Worm (Caenorhabditis elegans): ENCODE data around the gene Y41E3.6.

Y41E3.6 gene

DNA sequence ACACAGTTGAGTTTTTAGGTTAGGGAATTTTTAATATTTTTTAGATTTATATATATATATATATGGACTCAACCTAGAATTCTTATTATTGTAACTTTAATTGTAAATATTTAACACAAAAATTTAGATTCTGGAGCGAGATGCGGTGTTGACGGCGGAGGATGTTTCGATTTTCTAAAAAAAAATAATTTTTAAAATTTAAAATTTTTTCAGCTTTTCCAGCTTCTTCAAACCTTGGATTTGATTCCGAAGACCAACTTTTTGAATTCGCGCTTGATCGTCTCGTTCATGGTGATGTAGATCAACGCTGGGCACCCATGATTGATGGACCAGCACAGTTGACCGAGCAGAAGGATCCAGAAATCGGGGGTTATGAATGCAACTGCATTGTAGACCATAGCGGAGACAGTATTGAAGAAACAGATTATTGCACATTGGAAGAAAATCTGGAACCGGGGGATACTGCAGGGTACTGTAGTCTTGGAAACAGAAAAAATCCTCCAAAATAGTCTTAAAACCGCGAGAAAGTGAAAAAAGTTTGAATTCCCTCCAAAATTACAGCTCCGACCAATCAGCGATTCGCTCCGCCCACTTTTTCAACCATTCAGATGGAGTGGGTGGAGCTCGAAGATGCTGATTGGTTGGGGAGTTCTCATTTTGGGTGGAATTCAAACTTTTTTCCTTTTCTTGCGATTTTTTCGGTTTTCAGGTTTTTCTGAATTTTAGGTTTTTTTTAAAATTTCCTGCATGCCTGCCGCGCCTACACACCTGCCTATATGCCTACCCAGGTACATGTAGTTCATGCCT, 42.9 kb downstream of the Y41E3.6 start:
- TF ChIP-seq klf-2 (GFP tag; conservative IDR thresholded peaks at IDR 0.05) (0 out of 2 replicates have a peak, but pooled peaks have one; percentile 29), flt-1 (GFP tag; IDR thresholded peaks at IDR 0.05) (peak; percentile 37; the same call in 1 of the 2 replicates), ztf-23 (GFP tag; IDR thresholded peaks at IDR 0.05) (no peak), cog-1 (tag; optimal IDR thresholded peaks at IDR 0.05) (no peak)

DNA sequence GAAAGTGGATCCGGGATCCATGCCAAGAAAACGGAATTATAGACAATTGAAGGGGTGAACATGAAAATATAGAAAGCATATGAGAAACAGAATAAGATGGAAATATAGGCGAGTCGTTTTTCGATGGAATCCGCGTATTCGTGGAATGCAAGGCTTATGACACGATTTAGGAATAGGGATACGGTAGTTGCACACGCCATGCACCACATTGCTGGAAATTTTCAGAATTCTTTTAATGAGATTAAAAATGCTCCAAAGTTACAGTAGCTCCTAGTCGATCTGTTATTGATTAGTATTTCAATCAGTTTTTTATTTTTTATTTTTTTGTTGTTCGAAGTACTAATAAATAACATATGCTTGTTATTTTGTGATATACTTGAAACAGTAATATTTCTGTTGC, 44.5 kb downstream of the Y41E3.6 start:
- TF ChIP-seq ref-1 (GFP tag; conservative IDR thresholded peaks at IDR 0.05) (no peak), tab-1 (GFP tag; IDR thresholded peaks at IDR 0.05) (no peak), med-1 (GFP tag; optimal IDR thresholded peaks at IDR 0.05; ENCODE audit: insufficient read depth) (no peak), cog-1 (tag; optimal IDR thresholded peaks at IDR 0.05) (no peak), ztf-23 (GFP tag; IDR thresholded peaks at IDR 0.05) (no peak)

DNA sequence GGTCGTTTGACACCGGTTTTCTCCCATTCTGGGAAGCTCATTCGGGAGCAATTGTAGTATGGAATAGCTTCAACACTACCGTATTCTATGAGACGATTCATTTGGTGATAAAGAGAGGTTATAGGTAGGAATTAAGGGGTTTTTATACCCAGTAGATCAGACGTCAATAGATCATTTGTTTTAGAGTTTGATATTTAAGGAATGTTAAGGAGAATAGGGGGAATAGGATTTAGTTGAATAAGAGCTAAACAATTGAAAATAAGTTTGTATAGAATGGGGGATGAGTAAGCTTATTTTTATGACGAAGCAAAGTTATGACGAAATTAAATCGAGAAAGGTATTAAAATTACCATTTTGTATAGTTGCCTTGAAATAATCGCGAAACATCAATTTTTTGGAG, 46.7 kb downstream of the Y41E3.6 start, which contains the start of gene srt-47:
Gene srt-47 (minus strand): TSS at position 101 of the 400 bp plus-strand sequence.
- TF ChIP-seq klf-2 (GFP tag; conservative IDR thresholded peaks at IDR 0.05): no peak
- no peak for TF ChIP-seq ztf-29 (GFP tag; IDR thresholded peaks at IDR 0.05)
- no peak for TF ChIP-seq tab-1 (GFP tag; IDR thresholded peaks at IDR 0.05)
- TF ChIP-seq T22C8.4 (GFP tag; IDR thresholded peaks at IDR 0.05): no peak
- no peak for TF ChIP-seq flt-1 (GFP tag; IDR thresholded peaks at IDR 0.05)
- TF ChIP-seq cog-1 (tag; optimal IDR thresholded peaks at IDR 0.05): no peak
- TF ChIP-seq med-1 (GFP tag; optimal IDR thresholded peaks at IDR 0.05; ENCODE audit: insufficient read depth): no peak
- no peak for TF ChIP-seq ztf-23 (GFP tag; IDR thresholded peaks at IDR 0.05)
- no peak for TF ChIP-seq ref-1 (GFP tag; conservative IDR thresholded peaks at IDR 0.05)

DNA sequence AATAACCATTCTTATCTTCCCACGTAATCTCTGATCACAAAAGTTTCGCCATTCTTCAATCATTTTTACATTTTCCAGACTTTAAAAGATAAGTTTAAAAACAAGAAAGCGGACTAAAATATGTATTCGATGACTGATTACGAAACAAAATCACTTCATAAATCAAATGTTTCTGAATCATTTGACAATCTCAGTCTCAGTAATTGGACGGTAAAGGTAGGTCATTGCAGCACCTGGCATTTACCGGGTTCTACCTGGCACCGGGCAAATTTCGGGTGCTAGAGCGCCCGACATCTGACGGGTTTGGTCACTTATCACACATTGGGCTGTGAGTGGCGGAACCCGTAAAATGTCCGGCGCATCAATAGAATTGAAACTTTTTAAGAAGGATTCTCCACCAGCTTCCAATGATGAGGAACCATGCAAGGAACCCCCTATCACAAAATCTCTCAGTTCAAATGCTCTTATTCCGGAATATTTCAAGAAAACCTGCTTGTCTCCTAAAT, 49.5 kb downstream of the Y41E3.6 start, which contains the start of gene Y41E3.19:
Gene Y41E3.19 (plus strand): TSS at position 51 of the 506 bp plus-strand sequence.
- TF ChIP-seq med-1 (GFP tag; optimal IDR thresholded peaks at IDR 0.05; ENCODE audit: insufficient read depth): no peak
- no peak for TF ChIP-seq klf-2 (GFP tag; conservative IDR thresholded peaks at IDR 0.05)
- no peak for TF ChIP-seq flt-1 (GFP tag; IDR thresholded peaks at IDR 0.05)
- no peak for TF ChIP-seq tab-1 (GFP tag; IDR thresholded peaks at IDR 0.05)
- TF ChIP-seq ztf-29 (GFP tag; IDR thresholded peaks at IDR 0.05): no peak

All from whole organism, midembryonic.